Worm (Caenorhabditis elegans) whole organism, L2 larva: Measurements from ENCODE around the gene C50F7.6.

ENCODE experiments used
- C34F6.9 ChIP-seq: fragments of 150-350 bp; optimal IDR thresholded peaks from 2 replicates; lab custom pipeline; 2014; ENCODE audit warnings: missing biosample characterization, missing genetic modification characterization
- F13H6.1 ChIP-seq: sonication (generic microtip); optimal IDR thresholded peaks from 2 replicates; lab custom pipeline; 2016; ENCODE audit warnings: missing genetic modification characterization, missing compliant biosample characterization
- R02D3.7 ChIP-seq: fragments of 150-350 bp; optimal IDR thresholded peaks from 2 replicates; lab custom pipeline; 2014; ENCODE audit warnings: missing biosample characterization, missing genetic modification characterization
- Y55F3AM.14 ChIP-seq: fragments of 200-800 bp; sonication (Bioruptor generic); optimal IDR thresholded peaks from 2 replicates; lab custom pipeline; 2018; ENCODE audit warnings: mild to moderate bottlenecking, missing genetic modification characterization, missing compliant biosample characterization
- ZK546.5 ChIP-seq: sonication (generic microtip); optimal IDR thresholded peaks from 2 replicates; lab custom pipeline; 2017; ENCODE audit warnings: missing biosample characterization, missing genetic modification characterization
- aly-2 ChIP-seq: fragments of 150-350 bp; optimal IDR thresholded peaks from 2 replicates; lab custom pipeline; 2014; ENCODE audit warnings: missing biosample characterization, missing genetic modification characterization
- ama-1 ChIP-seq: fragments of 150-350 bp; optimal IDR thresholded peaks from 2 replicates; lab custom pipeline; 2018; ENCODE audit warnings: inconsistent platforms
- blmp-1 ChIP-seq: sonication (generic microtip); optimal IDR thresholded peaks from 2 replicates; lab custom pipeline; 2017; ENCODE audit warnings: missing genetic modification characterization, mild to moderate bottlenecking, missing compliant biosample characterization, antibody characterized with exemption, moderate library complexity; ENCODE audit not compliant: insufficient read depth
- crh-2 ChIP-seq: sonication (generic microtip); optimal IDR thresholded peaks from 2 replicates; lab custom pipeline; 2017; ENCODE audit warnings: missing biosample characterization, missing genetic modification characterization
- dmd-4 ChIP-seq: sonication (generic microtip); optimal IDR thresholded peaks from 2 replicates; lab custom pipeline; 2017; ENCODE audit warnings: missing biosample characterization, missing genetic modification characterization
- egl-27 ChIP-seq: sonication (generic microtip); optimal IDR thresholded peaks from 3 replicates; lab custom pipeline; 2017; ENCODE audit warnings: missing biosample characterization, missing genetic modification reagents, missing genetic modification characterization
- elt-3 ChIP-seq: sonication (generic microtip); optimal IDR thresholded peaks from 2 replicates; lab custom pipeline; 2017; ENCODE audit warnings: missing biosample characterization, missing genetic modification characterization
- fos-1 ChIP-seq: fragments of 150-350 bp; optimal IDR thresholded peaks from 2 replicates; lab custom pipeline; 2014; ENCODE audit warnings: missing biosample characterization, missing genetic modification characterization
- lin-13 ChIP-seq: fragments of 150-350 bp; optimal IDR thresholded peaks from 2 replicates; lab custom pipeline; 2014; ENCODE audit warnings: missing biosample characterization, missing genetic modification reagents, missing genetic modification characterization
- lsy-2 ChIP-seq, 2 experiments: fragments of 150-350 bp in 1 of 2; sonication (generic microtip) in 1 of 2; optimal IDR thresholded peaks; 2 replicates each; lab custom pipeline; 2014 to 2017; ENCODE audit warnings: missing biosample characterization in 2 of 2, missing genetic modification characterization in 2 of 2
- mab-5 ChIP-seq: fragments of 150-350 bp; optimal IDR thresholded peaks from 2 replicates; lab custom pipeline; 2014; ENCODE audit warnings: missing biosample characterization, missing genetic modification characterization
- mdl-1 ChIP-seq, 2 experiments: fragments of 150-350 bp in 1 of 2; sonication (generic microtip) in 1 of 2; optimal IDR thresholded peaks; 2 replicates each; lab custom pipeline; 2017; ENCODE audit warnings: missing biosample characterization in 2 of 2, missing genetic modification characterization in 2 of 2
- nhr-10 ChIP-seq: sonication (generic microtip); optimal IDR thresholded peaks from 2 replicates; lab custom pipeline; 2017; ENCODE audit warnings: missing biosample characterization, missing genetic modification characterization
- nhr-11 ChIP-seq: fragments of 150-350 bp; optimal IDR thresholded peaks from 2 replicates; lab custom pipeline; 2014; ENCODE audit warnings: missing biosample characterization, missing genetic modification characterization
- nhr-129 ChIP-seq: fragments of 150-350 bp; optimal IDR thresholded peaks from 2 replicates; lab custom pipeline; 2014; ENCODE audit warnings: missing biosample characterization, missing genetic modification characterization
- nhr-21 ChIP-seq: fragments of 150-350 bp; optimal IDR thresholded peaks from 2 replicates; lab custom pipeline; 2014; ENCODE audit warnings: missing biosample characterization, missing genetic modification characterization
- nhr-23 ChIP-seq: fragments of 150-350 bp; optimal IDR thresholded peaks from 2 replicates; lab custom pipeline; 2014; ENCODE audit warnings: missing biosample characterization, missing genetic modification reagents, missing genetic modification characterization
- nhr-237 ChIP-seq: fragments of 150-350 bp; optimal IDR thresholded peaks from 2 replicates; lab custom pipeline; 2014; ENCODE audit warnings: missing biosample characterization, missing genetic modification characterization
- nhr-25 ChIP-seq: fragments of 150-350 bp; sonication (generic microtip); optimal IDR thresholded peaks from 3 replicates; lab custom pipeline; 2014; ENCODE audit warnings: missing biosample characterization, missing genetic modification characterization
- nhr-6 ChIP-seq: fragments of 150-350 bp; optimal IDR thresholded peaks from 2 replicates; lab custom pipeline; 2014; ENCODE audit warnings: missing biosample characterization, missing genetic modification characterization
- nhr-77 ChIP-seq: fragments of 150-350 bp; optimal IDR thresholded peaks from 2 replicates; lab custom pipeline; 2014; ENCODE audit warnings: missing biosample characterization, missing genetic modification characterization
- peb-1 ChIP-seq: fragments of 150-350 bp; optimal IDR thresholded peaks from 2 replicates; lab custom pipeline; 2014; ENCODE audit warnings: missing biosample characterization, missing genetic modification characterization
- sma-9 ChIP-seq, 2 experiments: fragments of 150-350 bp in 1 of 2; sonication (generic microtip) in 1 of 2; optimal IDR thresholded peaks; 2 replicates each; lab custom pipeline; 2014 to 2016; ENCODE audit warnings: missing genetic modification characterization in 2 of 2, mild to moderate bottlenecking in 1 of 2, missing biosample characterization in 1 of 2, missing compliant biosample characterization in 1 of 2, missing genetic modification reagents in 1 of 2, moderate library complexity in 1 of 2
- unc-39 ChIP-seq: fragments of 150-350 bp; optimal IDR thresholded peaks from 2 replicates; lab custom pipeline; 2014; ENCODE audit warnings: missing biosample characterization, missing genetic modification characterization
- unc-55 ChIP-seq: fragments of 150-350 bp; sonication (generic microtip); optimal IDR thresholded peaks from 3 replicates; lab custom pipeline; 2014; ENCODE audit warnings: missing biosample characterization, missing genetic modification reagents, missing genetic modification characterization
- unc-62 ChIP-seq: fragments of 150-350 bp; optimal IDR thresholded peaks from 2 replicates; lab custom pipeline; 2014; ENCODE audit warnings: missing biosample characterization, missing genetic modification reagents, missing genetic modification characterization
- zag-1 ChIP-seq: fragments of 150-350 bp; optimal IDR thresholded peaks from 2 replicates; lab custom pipeline; 2014; ENCODE audit warnings: missing biosample characterization, missing genetic modification characterization
- ztf-1 ChIP-seq: fragments of 200-800 bp; sonication (Bioruptor generic); conservative IDR thresholded peaks from 2 replicates; pipeline ENCODE4 v1.3.6; 2022; ENCODE audit warnings: missing genetic modification characterization, missing compliant biosample characterization

Gene C50F7.6

ce11 chrIV:7706805-7707204 lies 16.2 kb downstream of the C50F7.6 start, which contains the start of gene F33D4.4:
F33D4.4 (minus strand) TSS chrIV:7706905.
- TF ChIP-seq fos-1 (tag; lab: Kevin White, UChicago) (peak; percentile 30), C34F6.9 (tag; lab: Kevin White, UChicago) (no peak)

DNA sequence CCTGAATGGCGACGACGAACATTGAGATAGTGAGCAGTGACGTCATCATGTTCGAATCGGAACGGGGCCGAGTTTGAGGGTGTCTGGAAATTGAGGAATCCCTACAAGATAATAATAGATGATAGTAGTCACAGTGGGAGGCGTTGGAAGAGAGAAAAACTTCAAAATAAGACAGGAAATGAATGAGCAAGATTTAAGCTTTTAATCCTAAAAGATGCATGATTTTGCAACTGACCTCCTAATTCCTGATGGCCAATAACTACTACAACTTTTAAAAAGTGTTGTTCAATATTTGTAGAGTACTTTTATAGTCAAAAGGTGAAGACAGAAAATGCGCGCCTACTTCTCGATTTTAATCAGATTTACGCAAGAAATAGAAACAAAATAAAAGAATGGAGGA lies 24.7 kb downstream of the C50F7.6 start, which contains the start of gene flp-13:
Gene flp-13 (minus strand): TSS at position 101 of the 400 bp plus-strand sequence.
- TF ChIP-seq ama-1 (lab: Kevin White, UChicago) (no peak), fos-1 (tag; lab: Kevin White, UChicago) (no peak), sma-9 (GFP tag; optimal IDR thresholded peaks at IDR 0.05; lab: Kevin White, UChicago) (no peak), sma-9 (tag; optimal IDR thresholded peaks at IDR 0.05; lab: Kevin White, UChicago) (no peak), blmp-1 (tag; lab: Kevin White, UChicago) (no peak), nhr-10 (tag; lab: Kevin White, UChicago) (no peak), nhr-11 (tag; lab: Kevin White, UChicago) (no peak), nhr-6 (tag; lab: Kevin White, UChicago) (no peak), lin-13 (GFP tag; lab: Kevin White, UChicago) (no peak), aly-2 (no peak), nhr-23 (tag; lab: Kevin White, UChicago) (no peak), ZK546.5 (no peak)
- TF ChIP-seq, all 48 proteins: peak for 0

DNA sequence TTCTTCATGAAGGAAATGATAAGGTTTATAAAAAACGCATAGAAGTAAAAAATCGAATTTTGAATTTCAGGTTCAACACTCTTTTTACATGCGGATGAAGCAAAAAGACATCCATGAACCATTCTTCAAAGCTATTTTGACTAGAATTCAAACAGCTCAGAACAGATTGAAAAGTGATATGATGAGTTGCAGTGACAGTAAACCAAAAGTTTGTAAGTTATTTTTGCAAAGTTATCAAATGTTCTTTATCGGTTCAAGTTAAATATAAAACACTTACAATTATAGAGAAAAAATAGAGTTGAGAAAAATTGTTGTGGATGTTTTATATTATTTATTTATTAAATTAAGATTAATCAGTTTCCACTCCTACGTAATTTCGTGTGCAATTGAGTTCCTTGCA lies 30.5 kb downstream of the C50F7.6 start:
- TF ChIP-seq lsy-2 (tag; optimal IDR thresholded peaks at IDR 0.05; lab: Kevin White, UChicago) (no peak), mab-5 (tag; lab: Kevin White, UChicago) (no peak), unc-55 (GFP tag; lab: Kevin White, UChicago) (no peak), nhr-25 (tag; lab: Kevin White, UChicago) (no peak), ZK546.5 (no peak), dmd-4 (tag; lab: Kevin White, UChicago) (no peak), unc-62 (no peak), peb-1 (tag; lab: Kevin White, UChicago) (no peak), nhr-6 (tag; lab: Kevin White, UChicago) (no peak), nhr-77 (tag; lab: Kevin White, UChicago) (no peak), Y55F3AM.14 (GFP tag; lab: Kevin White, UChicago) (no peak), nhr-21 (tag; lab: Kevin White, UChicago) (no peak), ztf-1 (no peak), mdl-1 (tag; optimal IDR thresholded peaks at IDR 0.05; lab: Kevin White, UChicago) (no peak), aly-2 (no peak), blmp-1 (tag; lab: Kevin White, UChicago) (no peak), R02D3.7 (tag; lab: Kevin White, UChicago) (no peak)

DNA sequence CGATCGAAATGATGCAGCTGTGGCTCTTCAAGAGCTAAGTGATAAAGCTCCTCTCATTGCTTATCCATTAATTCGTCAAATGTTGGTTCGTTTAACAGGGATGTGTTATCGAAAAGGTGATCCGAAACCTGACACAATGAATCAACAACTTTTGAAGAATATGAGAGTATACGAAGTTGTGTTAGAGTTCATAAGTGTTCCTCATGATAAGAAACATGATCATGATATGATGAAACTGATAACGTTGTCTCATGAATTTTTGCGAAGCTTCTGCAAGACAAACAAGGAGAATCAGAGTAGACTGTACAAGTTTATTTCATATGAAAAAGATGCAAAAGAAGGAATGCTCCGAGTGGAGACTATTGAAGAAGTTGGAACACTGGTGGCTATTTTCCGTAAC lies 33.7 kb downstream of the C50F7.6 start:
- peak; percentile 17 for TF ChIP-seq sma-9 (GFP tag; optimal IDR thresholded peaks at IDR 0.05; lab: Kevin White, UChicago)
- no peak for TF ChIP-seq sma-9 (tag; optimal IDR thresholded peaks at IDR 0.05; lab: Kevin White, UChicago)
- no peak for TF ChIP-seq elt-3 (tag; lab: Kevin White, UChicago)
- peak; percentile 30 for TF ChIP-seq crh-2
- no peak for TF ChIP-seq ztf-1
- peak; percentile 75 for TF ChIP-seq nhr-129
- no peak for TF ChIP-seq nhr-237 (tag; lab: Kevin White, UChicago)
- peak; percentile 73 for TF ChIP-seq fos-1 (tag; lab: Kevin White, UChicago)
- no peak for TF ChIP-seq C34F6.9 (tag; lab: Kevin White, UChicago)
- TF ChIP-seq, all 48 proteins: peak for 4

- TF ChIP-seq fos-1 (tag; lab: Kevin White, UChicago) (peak; percentile 55), F13H6.1 (tag; lab: Kevin White, UChicago) (peak; percentile 10), unc-39 (tag; lab: Kevin White, UChicago) (no peak), egl-27 (tag; lab: Kevin White, UChicago) (no peak), crh-2 (peak; percentile 55), zag-1 (tag; lab: Kevin White, UChicago) (no peak), sma-9 (GFP tag; optimal IDR thresholded peaks at IDR 0.05; lab: Kevin White, UChicago) (peak; percentile 18), sma-9 (tag; optimal IDR thresholded peaks at IDR 0.05; lab: Kevin White, UChicago) (no peak)
Measured at ce11 chrIV:7679120-7679519, 43.9 kb downstream of the C50F7.6 start.
